Fruit fly (Drosophila melanogaster): ENCODE measurements around the gene SC35.

dm6 chr2L:12466506-12467043 is 32.1 kb upstream of the SC35 start:
- TF ChIP-seq CG8478 (optimal IDR thresholded peaks at IDR 0.05) (no peak), CTCF (optimal IDR thresholded peaks at IDR 0.05) (no peak)

All from S2 (cell line).